Fruit fly (Drosophila melanogaster) whole organism, embryonic: ENCODE data around the gene Cpr67Fa2.
A peak's percentile ranks its signal among the peaks of the same experiment; 100 is the strongest.

Experiments used
- CG10209 ChIP-seq: fragments of 200-800 bp; sonication (Bioruptor generic); optimal IDR thresholded peaks from 3 replicates; lab custom pipeline; 2017; ENCODE audit warnings: missing biosample characterization, mild to moderate bottlenecking, missing genetic modification characterization, missing genetic modification reagents
- CG10543 ChIP-seq: fragments of 200-800 bp; sonication (Bioruptor generic); optimal IDR thresholded peaks from 3 replicates; lab custom pipeline; 2017; ENCODE audit warnings: missing biosample characterization, mild to moderate bottlenecking, missing genetic modification characterization, moderate library complexity
- CG10959 ChIP-seq: fragments of 200-800 bp; sonication (Bioruptor generic); IDR thresholded peaks from 2 replicates; pipeline ENCODE4 v1.3.6; 2022; ENCODE audit warnings: missing biosample characterization, missing genetic modification characterization
- CG11247 ChIP-seq: fragments of 200-800 bp; sonication (Bioruptor generic); IDR thresholded peaks from 2 replicates; pipeline ENCODE4 v1.3.6; 2022; ENCODE audit warnings: missing biosample characterization, missing genetic modification characterization
- CG11560 ChIP-seq: fragments of 200-800 bp; sonication (Bioruptor generic); IDR thresholded peaks from 3 replicates; pipeline ENCODE4 v1.3.6; 2022; ENCODE audit warnings: missing biosample characterization, missing genetic modification characterization
- CG11695 ChIP-seq: fragments of 200-800 bp; sonication (Bioruptor generic); IDR thresholded peaks from 3 replicates; pipeline ENCODE4 v1.3.6; 2022; ENCODE audit warnings: missing biosample characterization, missing genetic modification characterization
- CG12769 ChIP-seq: fragments of 200-800 bp; sonication (Bioruptor generic); optimal IDR thresholded peaks from 2 replicates; lab custom pipeline; 2019; ENCODE audit warnings: missing biosample characterization, mild to moderate bottlenecking, missing genetic modification characterization, moderate library complexity
- CG14441 ChIP-seq: fragments of 200-800 bp; sonication (Bioruptor generic); IDR thresholded peaks from 2 replicates; pipeline ENCODE4 v1.3.6; 2022; ENCODE audit warnings: missing biosample characterization, missing genetic modification characterization
- CG15514 ChIP-seq: fragments of 200-800 bp; sonication (Bioruptor generic); optimal IDR thresholded peaks from 3 replicates; lab custom pipeline; 2017; ENCODE audit warnings: missing biosample characterization, missing genetic modification characterization, mild to moderate bottlenecking, moderate library complexity, missing genetic modification reagents
- CG15601 ChIP-seq: fragments of 200-800 bp; sonication (Bioruptor generic); optimal IDR thresholded peaks from 3 replicates; lab custom pipeline; 2019; ENCODE audit warnings: missing biosample characterization, mild to moderate bottlenecking, missing genetic modification characterization, moderate library complexity
- CG17359 ChIP-seq: fragments of 200-800 bp; sonication (Bioruptor generic); optimal IDR thresholded peaks from 3 replicates; lab custom pipeline; 2018; ENCODE audit warnings: missing biosample characterization, mild to moderate bottlenecking, missing genetic modification characterization, moderate library complexity
- CG18599 ChIP-seq: fragments of 200-800 bp; sonication (Bioruptor generic); optimal IDR thresholded peaks from 3 replicates; lab custom pipeline; 2017; ENCODE audit warnings: missing biosample characterization, missing genetic modification characterization, mild to moderate bottlenecking, moderate library complexity, missing genetic modification reagents
- CG2199 ChIP-seq: fragments of 200-800 bp; sonication (Bioruptor generic); IDR thresholded peaks from 3 replicates; pipeline ENCODE4 v1.3.6; 2022; ENCODE audit warnings: missing biosample characterization, missing genetic modification characterization
- CG33213 ChIP-seq: fragments of 200-800 bp; sonication (Bioruptor generic); optimal IDR thresholded peaks from 3 replicates; lab custom pipeline; 2016; ENCODE audit warnings: missing biosample characterization, missing genetic modification characterization
- CG3407 ChIP-seq: fragments of 200-800 bp; sonication (Bioruptor generic); optimal IDR thresholded peaks from 2 replicates; lab custom pipeline; 2018; ENCODE audit warnings: missing biosample characterization, mild to moderate bottlenecking, missing genetic modification characterization
- CG34422 ChIP-seq: fragments of 200-800 bp; sonication (Bioruptor generic); IDR thresholded peaks from 3 replicates; pipeline ENCODE4 v1.3.6; 2022; ENCODE audit warnings: missing biosample characterization, missing genetic modification characterization
- CG42726 ChIP-seq: fragments of 200-800 bp; sonication (Bioruptor generic); IDR thresholded peaks from 2 replicates; pipeline ENCODE4 v1.3.6; 2022; ENCODE audit warnings: missing biosample characterization, missing genetic modification characterization; ENCODE audit not compliant: partially characterized antibody
- CG4360 ChIP-seq: fragments of 200-800 bp; sonication (Bioruptor generic); IDR thresholded peaks from 2 replicates; pipeline ENCODE4 v1.3.6; 2022; ENCODE audit warnings: missing biosample characterization, missing genetic modification characterization
- CG43689 ChIP-seq: fragments of 200-800 bp; sonication (Bioruptor generic); IDR thresholded peaks from 2 replicates; pipeline ENCODE4 v1.3.6; 2022; ENCODE audit warnings: missing biosample characterization, missing genetic modification characterization
- CG4617 ChIP-seq: fragments of 200-800 bp; sonication (Bioruptor generic); optimal IDR thresholded peaks from 3 replicates; lab custom pipeline; 2016; ENCODE audit warnings: missing biosample characterization, missing genetic modification characterization, borderline replicate concordance
- CG9797 ChIP-seq: fragments of 200-800 bp; sonication (Bioruptor generic); optimal IDR thresholded peaks from 3 replicates; lab custom pipeline; 2018; ENCODE audit warnings: missing biosample characterization, mild to moderate bottlenecking, missing genetic modification characterization
- Camta ChIP-seq: fragments of 200-800 bp; sonication (Bioruptor generic); optimal IDR thresholded peaks from 2 replicates; lab custom pipeline; 2016; ENCODE audit warnings: missing biosample characterization, missing genetic modification characterization
- CrebB ChIP-seq: fragments of 200-800 bp; sonication (Bioruptor generic); optimal IDR thresholded peaks from 3 replicates; lab custom pipeline; 2018; ENCODE audit warnings: missing biosample characterization, mild to moderate bottlenecking, missing genetic modification characterization
- Dll ChIP-seq: fragments of 200-800 bp; sonication (Bioruptor generic); IDR thresholded peaks from 4 replicates; pipeline ENCODE4 v1.3.6; 2022; ENCODE audit warnings: missing biosample characterization, missing genetic modification characterization; ENCODE audit not compliant: partially characterized antibody
- Drgx ChIP-seq: fragments of 200-800 bp; sonication (Bioruptor generic); IDR thresholded peaks from 2 replicates; pipeline ENCODE4 v1.3.6; 2022; ENCODE audit warnings: missing biosample characterization, missing genetic modification characterization
- Eip74EF ChIP-seq, 2 experiments: fragments of 200-800 bp in 1 of 2; fragments of >200 bp in 1 of 2; sonication (Bioruptor generic) in 1 of 2; optimal IDR thresholded peaks; 2 replicates each; lab custom pipeline; 2017 to 2019; ENCODE audit warnings: missing biosample characterization in 2 of 2, missing genetic modification characterization in 2 of 2, mild to moderate bottlenecking in 1 of 2, moderate library complexity in 1 of 2
- Elba2 ChIP-seq: fragments of 200-800 bp; sonication (Bioruptor generic); optimal IDR thresholded peaks from 3 replicates; lab custom pipeline; 2016; ENCODE audit warnings: missing biosample characterization, missing genetic modification characterization
- Fer1 ChIP-seq: fragments of 200-800 bp; sonication (Bioruptor generic); optimal IDR thresholded peaks from 2 replicates; lab custom pipeline; 2017; ENCODE audit warnings: missing biosample characterization, mild to moderate bottlenecking, missing genetic modification characterization
- GATAe ChIP-seq: fragments of 200-800 bp; sonication (Bioruptor generic); conservative IDR thresholded peaks from 2 replicates; pipeline ENCODE4 v1.3.6; 2022; ENCODE audit warnings: missing biosample characterization, missing genetic modification characterization
- H15 ChIP-seq: fragments of 200-800 bp; sonication (Bioruptor generic); IDR thresholded peaks from 3 replicates; pipeline ENCODE4 v1.3.6; 2022; ENCODE audit warnings: missing biosample characterization, missing genetic modification characterization
- HLH4C ChIP-seq: fragments of 200-800 bp; sonication (Bioruptor generic); IDR thresholded peaks from 3 replicates; pipeline ENCODE4 v1.3.6; 2022; ENCODE audit warnings: missing biosample characterization, missing genetic modification characterization; ENCODE audit not compliant: partially characterized antibody
- Hr39 ChIP-seq: fragments of >200 bp; optimal IDR thresholded peaks from 2 replicates; lab custom pipeline; 2017
- Nf-YA ChIP-seq: fragments of 200-800 bp; sonication (Bioruptor generic); IDR thresholded peaks from 2 replicates; pipeline ENCODE4 v1.3.6; 2022; ENCODE audit warnings: missing biosample characterization, missing genetic modification characterization
- Ptx1 ChIP-seq: fragments of 200-800 bp; sonication (Bioruptor generic); IDR thresholded peaks from 2 replicates; pipeline ENCODE4 v1.3.6; 2022; ENCODE audit warnings: missing biosample characterization, missing genetic modification characterization
- Taf1 ChIP-seq: fragments of 200-800 bp; sonication (Bioruptor generic); IDR thresholded peaks from 2 replicates; pipeline ENCODE4 v1.3.6; 2022; ENCODE audit warnings: missing biosample characterization, missing genetic modification characterization
- ash1 ChIP-seq: fragments of 200-800 bp; sonication (Bioruptor generic); optimal IDR thresholded peaks from 2 replicates; lab custom pipeline; 2018; ENCODE audit warnings: missing biosample characterization, mild to moderate bottlenecking, missing genetic modification characterization
- bsh ChIP-seq, 2 experiments: fragments of 200-800 bp; sonication (Bioruptor generic); optimal IDR thresholded peaks; 2 replicates each; lab custom pipeline; 2017 to 2018; ENCODE audit warnings: mild to moderate bottlenecking in 2 of 2, missing biosample characterization in 2 of 2, missing genetic modification characterization in 2 of 2, moderate library complexity in 1 of 2
- caup ChIP-seq: fragments of 200-800 bp; sonication (Bioruptor generic); optimal IDR thresholded peaks from 3 replicates; lab custom pipeline; 2017; ENCODE audit warnings: missing biosample characterization, mild to moderate bottlenecking, missing genetic modification characterization, moderate library complexity; ENCODE audit not compliant: severe bottlenecking
- crol ChIP-seq: fragments of 200-800 bp; sonication (Bioruptor generic); IDR thresholded peaks from 2 replicates; pipeline ENCODE4 v1.3.6; 2022; ENCODE audit warnings: missing biosample characterization, missing genetic modification characterization
- danr ChIP-seq: fragments of 200-800 bp; sonication (Bioruptor generic); IDR thresholded peaks from 2 replicates; pipeline ENCODE4 v1.3.6; 2022; ENCODE audit warnings: missing biosample characterization, missing genetic modification characterization
- dysf ChIP-seq: fragments of 200-800 bp; sonication (Bioruptor generic); IDR thresholded peaks from 3 replicates; pipeline ENCODE4 v1.3.6; 2022; ENCODE audit warnings: missing biosample characterization, missing genetic modification characterization
- fru ChIP-seq: fragments of >200 bp; optimal IDR thresholded peaks from 2 replicates; lab custom pipeline; 2017
- ftz-f1 ChIP-seq: fragments of 200-800 bp; sonication (Bioruptor generic); optimal IDR thresholded peaks from 2 replicates; lab custom pipeline; 2016; ENCODE audit warnings: missing biosample characterization, missing genetic modification characterization
- gsb ChIP-seq: fragments of 200-800 bp; sonication (Bioruptor generic); IDR thresholded peaks from 2 replicates; pipeline ENCODE4 v1.3.6; 2022; ENCODE audit warnings: missing biosample characterization, missing genetic modification characterization
- gt ChIP-seq: fragments of 200-800 bp; sonication (Bioruptor generic); IDR thresholded peaks from 2 replicates; pipeline ENCODE4 v1.3.6; 2022; ENCODE audit warnings: missing biosample characterization, missing genetic modification characterization
- lbe ChIP-seq: fragments of 200-800 bp; sonication (Bioruptor generic); optimal IDR thresholded peaks from 2 replicates; lab custom pipeline; 2016; ENCODE audit warnings: missing biosample characterization, mild to moderate bottlenecking, missing genetic modification characterization
- nom ChIP-seq: fragments of 200-800 bp; sonication (Bioruptor generic); optimal IDR thresholded peaks from 2 replicates; lab custom pipeline; 2017; ENCODE audit warnings: missing biosample characterization, missing genetic modification characterization, mild to moderate bottlenecking, moderate library complexity, missing genetic modification reagents
- pita ChIP-seq: fragments of 200-800 bp; sonication (Bioruptor generic); optimal IDR thresholded peaks from 2 replicates; lab custom pipeline; 2017; ENCODE audit warnings: missing biosample characterization, mild to moderate bottlenecking, missing genetic modification characterization
- ranshi ChIP-seq: fragments of 200-800 bp; sonication (Bioruptor generic); IDR thresholded peaks from 2 replicates; pipeline ENCODE4 v1.3.6; 2022; ENCODE audit warnings: missing biosample characterization, missing genetic modification characterization
- sna ChIP-seq: fragments of 200-800 bp; sonication (Bioruptor generic); IDR thresholded peaks from 2 replicates; pipeline ENCODE4 v1.3.6; 2022; ENCODE audit warnings: missing biosample characterization, missing genetic modification characterization; ENCODE audit not compliant: partially characterized antibody

Gene Cpr67Fa2

DNA sequence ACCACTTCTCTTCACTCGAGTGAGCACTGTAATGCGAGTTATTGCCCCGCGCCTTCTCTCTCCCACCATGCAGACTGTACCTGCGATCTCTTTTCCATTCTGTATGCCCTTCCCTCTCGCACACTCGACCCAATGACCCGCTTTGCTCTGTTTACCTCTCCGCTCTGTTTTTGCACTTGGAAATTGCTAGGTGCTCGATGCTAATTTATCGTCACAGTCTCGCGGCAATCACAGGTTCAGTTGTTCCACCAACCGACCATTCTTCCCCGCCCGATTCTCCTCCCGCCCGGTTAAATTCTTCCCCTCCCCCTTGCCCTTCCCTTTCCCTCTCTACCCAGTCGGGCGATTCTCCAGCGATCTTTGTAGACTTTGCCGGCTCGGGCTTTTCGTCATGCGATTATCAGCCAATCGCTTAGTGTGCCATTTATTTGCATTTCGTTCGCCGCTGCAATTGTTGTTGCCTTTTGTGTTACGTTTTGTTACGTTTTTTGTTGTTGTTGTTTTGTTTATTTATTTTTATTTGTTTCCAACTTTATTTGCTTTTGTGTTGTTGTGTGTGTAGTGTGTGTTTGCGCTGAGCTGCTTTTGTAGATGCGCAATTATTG is 23.6 kb upstream of the Cpr67Fa2 start (continued):
- peak; percentile 65 for TF ChIP-seq nom
- 0 out of 3 replicates have a peak, but pooled peaks have one; percentile 17 for TF ChIP-seq CG11695 (GFP tag; lab: Robert Waterston, UW)
- TF ChIP-seq H15 (GFP tag; lab: Robert Waterston, UW), result 0 out of 3 replicates have a peak, but pooled peaks have one; percentile 20
- TF ChIP-seq Camta (GFP tag; lab: Kevin White, UChicago), result no peak
- no peak for TF ChIP-seq CG33213 (GFP tag; lab: Kevin White, UChicago)
- no peak for TF ChIP-seq ranshi (GFP tag; lab: Robert Waterston, UW)
- TF ChIP-seq CG11560 (tag; lab: Robert Waterston, UW), result no peak
- peak; percentile 34 for TF ChIP-seq CG10543 (GFP tag; lab: Kevin White, UChicago)
- TF ChIP-seq CG2199, result no peak
- peak; percentile 8 for TF ChIP-seq CG18599 (GFP tag; lab: Kevin White, UChicago)
- TF ChIP-seq CG4617 (GFP tag; lab: Kevin White, UChicago), result no peak
- no peak for TF ChIP-seq CG34422 (GFP tag; lab: Robert Waterston, UW)
- no peak for TF ChIP-seq Eip74EF (GFP tag; optimal IDR thresholded peaks at IDR 0.05; lab: Kevin White, UChicago)
- peak; percentile 3 for TF ChIP-seq caup
- TF ChIP-seq CrebB (tag; lab: Kevin White, UChicago), result no peak
- TF ChIP-seq CG42726 (GFP tag; lab: Robert Waterston, UW), result no peak
- no peak for TF ChIP-seq CG17359 (tag; lab: Kevin White, UChicago)
- peak; percentile 30 for TF ChIP-seq CG15514
- TF ChIP-seq Taf1 (GFP tag; lab: Robert Waterston, UW), result no peak
- no peak for TF ChIP-seq CG12769 (tag; lab: Kevin White, UChicago)
- TF ChIP-seq CG10209, result no peak
- peak; percentile 42; the same call in 1 of the 2 replicates for TF ChIP-seq CG4360 (GFP tag; lab: Robert Waterston, UW)
- TF ChIP-seq bsh (GFP tag; optimal IDR thresholded peaks at IDR 0.05; lab: Kevin White, UChicago), result peak in 1 of 2 experiments; percentile 69
- TF ChIP-seq sna, result no peak
- peak; percentile 7; the same call in 1 of the 3 replicates for TF ChIP-seq dysf
- peak; percentile 40 for TF ChIP-seq Fer1 (GFP tag; lab: Kevin White, UChicago)
- TF ChIP-seq lbe (GFP tag; lab: Kevin White, UChicago), result peak; percentile 36
- TF ChIP-seq gt (GFP tag; lab: Robert Waterston, UW), result no peak
- TF ChIP-seq Nf-YA (GFP tag; lab: Robert Waterston, UW), result no peak
- no peak for TF ChIP-seq pita
- no peak for TF ChIP-seq CG3407 (GFP tag; lab: Kevin White, UChicago)
- no peak for TF ChIP-seq Ptx1 (GFP tag; lab: Robert Waterston, UW)
- TF ChIP-seq HLH4C (GFP tag; lab: Robert Waterston, UW), result no peak
- no peak for TF ChIP-seq ftz-f1 (GFP tag; lab: Kevin White, UChicago)
- TF ChIP-seq Drgx (GFP tag; lab: Robert Waterston, UW), result peak; percentile 77
- TF ChIP-seq CG43689 (GFP tag; lab: Robert Waterston, UW), result no peak
- no peak for TF ChIP-seq Elba2
- TF ChIP-seq Dll, result no peak
- no peak for TF ChIP-seq gsb (GFP tag; lab: Robert Waterston, UW)
- TF ChIP-seq CG10959, result no peak
- TF ChIP-seq Hr39, result no peak
- no peak for TF ChIP-seq danr
- TF ChIP-seq CG15601 (tag; lab: Kevin White, UChicago), result no peak
- no peak for TF ChIP-seq fru
- TF ChIP-seq ash1 (GFP tag; lab: Kevin White, UChicago), result no peak
- no peak for TF ChIP-seq GATAe (GFP tag; lab: Robert Waterston, UW)
- peak; percentile 88 for TF ChIP-seq crol (GFP tag; lab: Robert Waterston, UW)
- TF ChIP-seq CG11247, result no peak
- TF ChIP-seq CG9797 (GFP tag; lab: Kevin White, UChicago), result no peak
- no peak for TF ChIP-seq CG14441 (GFP tag; lab: Robert Waterston, UW)
